Worm (Caenorhabditis elegans) whole organism, L4/young adult: ENCODE data around the gene Y49G5A.1.

Source experiments
- dao-5 ChIP-seq: sonication (generic microtip); optimal IDR thresholded peaks from 2 replicates; lab custom pipeline; 2016; ENCODE audit warnings: missing genotype, missing genetic modification characterization, moderate library complexity, missing compliant biosample characterization
- him-1 ChIP-seq: sonication (generic microtip); optimal IDR thresholded peaks from 2 replicates; lab custom pipeline; 2016; ENCODE audit warnings: missing genotype, missing genetic modification reagents, missing genetic modification characterization, missing compliant biosample characterization

ce11 chrV:5287273-5287672, at the start of gene Y49G5A.1:
- TF ChIP-seq him-1 (tag; lab: Kevin White, UChicago) (no peak), dao-5 (tag; lab: Kevin White, UChicago) (no peak)
